Fruit fly (Drosophila melanogaster): Measurements from ENCODE around the gene CG14826.

Gene CG14826

DNA sequence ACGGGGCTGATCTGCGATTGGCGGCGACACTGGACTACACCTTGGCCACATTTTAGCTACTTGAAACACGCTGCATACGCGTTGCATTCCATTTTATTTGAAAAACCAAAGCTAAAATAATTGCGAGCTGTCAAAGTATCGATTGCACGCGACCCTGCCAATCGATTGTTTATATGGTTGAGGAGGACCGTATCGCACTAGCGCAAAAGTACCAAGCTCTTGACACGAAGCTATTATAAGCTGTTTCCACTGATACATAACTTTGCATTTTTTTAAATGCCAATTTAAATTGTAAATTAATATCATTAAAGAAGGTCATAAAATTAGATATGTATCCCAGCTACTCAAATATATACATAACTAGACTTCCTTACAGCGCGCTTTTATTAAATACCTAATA is 14.9 kb downstream of the CG14826 start, which contains the start of gene Cdc27:
Gene Cdc27, minus strand, starts transcription at position 174 of the 400 bp plus-strand sequence.
- peak; percentile 15 for TF ChIP-seq CG17385 (GFP tag; optimal IDR thresholded peaks at IDR 0.05)
- peak; percentile 61; the same call in 2 of the 3 replicates for TF ChIP-seq hb (GFP tag; IDR thresholded peaks at IDR 0.05; ENCODE audit: partially characterized antibody)
- no peak for TF ChIP-seq p53 (GFP tag; optimal IDR thresholded peaks at IDR 0.05)
- TF ChIP-seq Tbp (GFP tag; optimal IDR thresholded peaks at IDR 0.05) = no peak
- TF ChIP-seq CG13287 (GFP tag; IDR thresholded peaks at IDR 0.05; ENCODE audit: partially characterized antibody) = peak; percentile 83
- no peak for TF ChIP-seq sd (tag; optimal IDR thresholded peaks at IDR 0.05)
- TF ChIP-seq fru (optimal IDR thresholded peaks at IDR 0.05) = no peak
- TF ChIP-seq shn (GFP tag; optimal IDR thresholded peaks at IDR 0.05) = no peak
- TF ChIP-seq CG5180 (GFP tag; optimal IDR thresholded peaks at IDR 0.05) = no peak
- TF ChIP-seq Awh (GFP tag; IDR thresholded peaks at IDR 0.05) = no peak
- TF ChIP-seq Taf1 (GFP tag; IDR thresholded peaks at IDR 0.05) = no peak
- TF ChIP-seq pho (GFP tag; optimal IDR thresholded peaks at IDR 0.05) = no peak
- peak; percentile 1 for TF ChIP-seq CG1602 (GFP tag; optimal IDR thresholded peaks at IDR 0.05)
- peak; percentile 15 for TF ChIP-seq Antp (GFP tag; optimal IDR thresholded peaks at IDR 0.05)
- peak; percentile 8 for TF ChIP-seq zfh2 (GFP tag; optimal IDR thresholded peaks at IDR 0.05)
- TF ChIP-seq dpn (GFP tag; optimal IDR thresholded peaks at IDR 0.05) = peak; percentile 43 to 52
- TF ChIP-seq Dip3 (GFP tag; optimal IDR thresholded peaks at IDR 0.05) = peak; percentile 14
- TF ChIP-seq chn (GFP tag; optimal IDR thresholded peaks at IDR 0.05) = peak; percentile 29
- no peak for TF ChIP-seq pb (GFP tag; optimal IDR thresholded peaks at IDR 0.05)
- peak; percentile 22 for TF ChIP-seq Mes4 (GFP tag; optimal IDR thresholded peaks at IDR 0.05)
- no peak for TF ChIP-seq CG12744 (GFP tag; optimal IDR thresholded peaks at IDR 0.05)
- TF ChIP-seq CG11504 (tag; optimal IDR thresholded peaks at IDR 0.05) = peak; percentile 53
- no peak for TF ChIP-seq cad (GFP tag; optimal IDR thresholded peaks at IDR 0.05)
- peak; percentile 65 for TF ChIP-seq CG7963 (GFP tag; IDR thresholded peaks at IDR 0.05; ENCODE audit: partially characterized antibody)
- TF ChIP-seq CG2889 (GFP tag; IDR thresholded peaks at IDR 0.05) = no peak
- peak; percentile 98 for TF ChIP-seq CG7357 (GFP tag; IDR thresholded peaks at IDR 0.05)
- no peak for TF ChIP-seq tgo (GFP tag; IDR thresholded peaks at IDR 0.05)
- no peak for TF ChIP-seq Sox100B (GFP tag; optimal IDR thresholded peaks at IDR 0.05)
- peak; percentile 74 for TF ChIP-seq MBD-R2 (GFP tag; IDR thresholded peaks at IDR 0.05)
- TF ChIP-seq klu (GFP tag; IDR thresholded peaks at IDR 0.05) = no peak
- no peak for TF ChIP-seq ATbp (GFP tag; optimal IDR thresholded peaks at IDR 0.05)
- peak; percentile 29; the same call in 1 of the 2 replicates for TF ChIP-seq Ptx1 (GFP tag; IDR thresholded peaks at IDR 0.05)
- no peak for TF ChIP-seq CG11085 (GFP tag; IDR thresholded peaks at IDR 0.05)
- TF ChIP-seq Ravus (GFP tag; IDR thresholded peaks at IDR 0.05) = no peak
- TF ChIP-seq Dref (GFP tag; IDR thresholded peaks at IDR 0.05) = peak; percentile 92
- TF ChIP-seq unc-4 (GFP tag; IDR thresholded peaks at IDR 0.05; ENCODE audit: partially characterized antibody) = peak; percentile 85
- peak; percentile 21 for TF ChIP-seq CG18476 (GFP tag; optimal IDR thresholded peaks at IDR 0.05)
- no peak for TF ChIP-seq CG4424 (GFP tag; optimal IDR thresholded peaks at IDR 0.05)
- TF ChIP-seq gro (GFP tag; optimal IDR thresholded peaks at IDR 0.05) = peak; percentile 42
- no peak for TF ChIP-seq slp2 (GFP tag; optimal IDR thresholded peaks at IDR 0.05)
- TF ChIP-seq luna (GFP tag; optimal IDR thresholded peaks at IDR 0.05) = no peak
- no peak for TF ChIP-seq twi (tag; optimal IDR thresholded peaks at IDR 0.05)
- TF ChIP-seq CG7928 (GFP tag; optimal IDR thresholded peaks at IDR 0.05) = no peak
- TF ChIP-seq vnd (GFP tag; IDR thresholded peaks at IDR 0.05; ENCODE audit: partially characterized antibody) = peak; percentile 78
- peak; percentile 46 for TF ChIP-seq Hsf (GFP tag; optimal IDR thresholded peaks at IDR 0.05)
- TF ChIP-seq CG8924 (tag; optimal IDR thresholded peaks at IDR 0.05) = peak; percentile 57
- no peak for TF ChIP-seq CG14050 (GFP tag; IDR thresholded peaks at IDR 0.05)
- no peak for TF ChIP-seq h (optimal IDR thresholded peaks at IDR 0.05)
- peak; percentile 94 for TF ChIP-seq CG30020 (tag; optimal IDR thresholded peaks at IDR 0.05)
- peak; percentile 32 for TF ChIP-seq Myb (GFP tag; optimal IDR thresholded peaks at IDR 0.05)
- no peak for TF ChIP-seq dimm (GFP tag; IDR thresholded peaks at IDR 0.05)
- TF ChIP-seq grau (tag; optimal IDR thresholded peaks at IDR 0.05) = peak; percentile 61
- peak; percentile 10 for TF ChIP-seq HLHmδ (GFP tag; optimal IDR thresholded peaks at IDR 0.05)

All from whole organism, embryonic.